Worm (Caenorhabditis elegans): ENCODE results near the gene nhr-17.

DNA sequence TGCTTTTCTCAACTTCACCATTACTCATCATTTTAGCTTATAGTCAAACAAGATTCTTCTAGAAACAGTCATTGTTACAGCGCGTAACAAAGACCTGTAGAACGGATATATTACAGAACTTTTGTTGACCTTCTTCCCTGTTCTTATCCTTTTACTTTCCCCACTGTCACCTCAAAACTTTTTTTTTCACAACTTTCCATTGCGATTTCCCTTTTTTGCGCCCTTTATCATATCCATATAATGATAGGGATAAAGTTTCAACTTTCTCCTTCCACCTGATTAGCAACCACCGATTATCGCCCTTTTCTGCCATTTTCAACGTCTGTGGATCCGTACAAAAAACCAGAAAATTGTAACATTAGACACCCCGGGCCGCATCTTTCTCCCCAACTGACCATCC, 9.5 kb upstream of the nhr-17 start:
- TF ChIP-seq lag-1 (GFP tag; IDR thresholded peaks at IDR 0.05) (no peak), ama-1 (optimal IDR thresholded peaks at IDR 0.05) (no peak), ama-1 (GFP tag; optimal IDR thresholded peaks at IDR 0.05) (no peak), attf-5 (GFP tag; optimal IDR thresholded peaks at IDR 0.05) (no peak), hrde-1 (tag; optimal IDR thresholded peaks at IDR 0.05; ENCODE audit: borderline replicate concordance) (no peak), hmg-20 (GFP tag; IDR thresholded peaks at IDR 0.05) (no peak), tbp1 (GFP tag; optimal IDR thresholded peaks at IDR 0.05) (no peak)

Data from whole organism, young adult.